Worm (Caenorhabditis elegans) whole organism, mixed stage, embryonic: Measurements from ENCODE around the gene unc-33.

Experiments
- M03D4.4 ChIP-seq: sonication (generic microtip); optimal IDR thresholded peaks from 2 replicates; lab custom pipeline; 2017; ENCODE audit warnings: mild to moderate bottlenecking, missing genetic modification characterization, missing compliant biosample characterization
- blmp-1 ChIP-seq: fragments of 150-350 bp; optimal IDR thresholded peaks from 2 replicates; lab custom pipeline; 2014; ENCODE audit warnings: missing biosample characterization, missing genetic modification characterization
- ceh-43 ChIP-seq: fragments of 200-800 bp; sonication (Bioruptor generic); optimal IDR thresholded peaks from 2 replicates; lab custom pipeline; 2018; ENCODE audit warnings: mild to moderate bottlenecking, missing genetic modification characterization, moderate library complexity, missing compliant biosample characterization
- ceh-83 ChIP-seq: fragments of 200-800 bp; sonication (Bioruptor generic); optimal IDR thresholded peaks from 2 replicates; lab custom pipeline; 2018; ENCODE audit warnings: mild to moderate bottlenecking, missing genetic modification characterization, missing compliant biosample characterization
- ces-1 ChIP-seq: fragments of 150-350 bp; optimal IDR thresholded peaks from 2 replicates; lab custom pipeline; 2014; ENCODE audit warnings: missing biosample characterization, missing genetic modification reagents, missing genetic modification characterization
- cnd-1 ChIP-seq: fragments of 200-800 bp; sonication (Bioruptor generic); optimal IDR thresholded peaks from 2 replicates; lab custom pipeline; 2018; ENCODE audit warnings: mild to moderate bottlenecking, missing genetic modification characterization, missing compliant biosample characterization
- drap-1 ChIP-seq: fragments of 200-800 bp; sonication (Bioruptor generic); optimal IDR thresholded peaks from 3 replicates; lab custom pipeline; 2018; ENCODE audit warnings: mild to moderate bottlenecking, missing genetic modification characterization, missing compliant biosample characterization
- elt-1 ChIP-seq: sonication (generic microtip); optimal IDR thresholded peaks from 2 replicates; lab custom pipeline; 2017; ENCODE audit warnings: missing genetic modification characterization, mild to moderate bottlenecking, missing compliant biosample characterization, antibody characterized with exemption, moderate library complexity, borderline replicate concordance; ENCODE audit not compliant: insufficient read depth
- elt-3 ChIP-seq: fragments of 150-350 bp; optimal IDR thresholded peaks from 2 replicates; lab custom pipeline; 2014; ENCODE audit warnings: missing biosample characterization, missing genetic modification characterization
- flh-1 ChIP-seq: fragments of 200-800 bp; sonication (Bioruptor generic); optimal IDR thresholded peaks from 2 replicates; lab custom pipeline; 2018; ENCODE audit warnings: mild to moderate bottlenecking, missing genetic modification characterization, moderate library complexity, missing compliant biosample characterization
- ham-2 ChIP-seq: fragments of 200-800 bp; sonication (Bioruptor generic); optimal IDR thresholded peaks from 2 replicates; lab custom pipeline; 2018; ENCODE audit warnings: mild to moderate bottlenecking, missing genetic modification characterization, missing compliant biosample characterization
- lin-13 ChIP-seq: fragments of 150-350 bp; optimal IDR thresholded peaks from 2 replicates; lab custom pipeline; 2014; ENCODE audit warnings: missing biosample characterization, missing genetic modification characterization
- lin-32 ChIP-seq: fragments of 200-800 bp; sonication (Bioruptor generic); optimal IDR thresholded peaks from 2 replicates; lab custom pipeline; 2018; ENCODE audit warnings: mild to moderate bottlenecking, missing genetic modification characterization, missing compliant biosample characterization
- lsy-2 ChIP-seq: fragments of 150-350 bp; optimal IDR thresholded peaks from 2 replicates; lab custom pipeline; 2014; ENCODE audit warnings: missing biosample characterization, missing genetic modification characterization
- mab-5 ChIP-seq: fragments of 150-350 bp; optimal IDR thresholded peaks from 2 replicates; lab custom pipeline; 2014; ENCODE audit warnings: missing biosample characterization, missing genetic modification characterization
- mep-1 ChIP-seq: fragments of 150-350 bp; optimal IDR thresholded peaks from 2 replicates; lab custom pipeline; 2017; ENCODE audit warnings: missing biosample characterization, missing genetic modification reagents, missing genetic modification characterization, inconsistent platforms
- nhr-12 ChIP-seq: fragments of 150-350 bp; optimal IDR thresholded peaks from 2 replicates; lab custom pipeline; 2014; ENCODE audit warnings: missing biosample characterization, missing genetic modification characterization
- nhr-2 ChIP-seq: fragments of 150-350 bp; optimal IDR thresholded peaks from 2 replicates; lab custom pipeline; 2014; ENCODE audit warnings: missing biosample characterization, missing genetic modification characterization
- nhr-237 ChIP-seq: fragments of 150-350 bp; optimal IDR thresholded peaks from 2 replicates; lab custom pipeline; 2014; ENCODE audit warnings: missing biosample characterization, missing genetic modification characterization
- nhr-28 ChIP-seq: fragments of 150-350 bp; optimal IDR thresholded peaks from 2 replicates; lab custom pipeline; 2014; ENCODE audit warnings: missing biosample characterization, missing genetic modification characterization
- nhr-76 ChIP-seq: sonication (generic microtip); optimal IDR thresholded peaks from 2 replicates; lab custom pipeline; 2017; ENCODE audit warnings: missing biosample characterization, missing genetic modification characterization
- pha-4 ChIP-seq: fragments of 150-350 bp; optimal IDR thresholded peaks from 2 replicates; lab custom pipeline; 2018; ENCODE audit warnings: missing biosample characterization, missing genetic modification reagents, missing genetic modification characterization
- snpc-4 ChIP-seq: fragments of 150-350 bp; optimal IDR thresholded peaks from 2 replicates; lab custom pipeline; 2014; ENCODE audit warnings: missing biosample characterization, missing genetic modification characterization
- sptf-1 ChIP-seq: sonication (generic microtip); optimal IDR thresholded peaks from 2 replicates; lab custom pipeline; 2017; ENCODE audit warnings: mild to moderate bottlenecking, missing genetic modification characterization, moderate library complexity, missing compliant biosample characterization
- unc-39 ChIP-seq: fragments of 150-350 bp; optimal IDR thresholded peaks from 2 replicates; lab custom pipeline; 2014; ENCODE audit warnings: missing biosample characterization, missing genetic modification characterization
- unc-62 ChIP-seq: fragments of 150-350 bp; optimal IDR thresholded peaks from 2 replicates; lab custom pipeline; 2014; ENCODE audit warnings: missing biosample characterization, missing genetic modification reagents, missing genetic modification characterization
- zip-8 ChIP-seq: fragments of 150-350 bp; optimal IDR thresholded peaks from 2 replicates; lab custom pipeline; 2014; ENCODE audit warnings: missing biosample characterization, missing genetic modification characterization
- ztf-11 ChIP-seq: fragments of 150-350 bp; optimal IDR thresholded peaks from 2 replicates; lab custom pipeline; 2014; ENCODE audit warnings: missing biosample characterization, missing genetic modification characterization

Gene unc-33

ce11 chrIV:3552933-3553332, 36.2 kb downstream of the unc-33 start:
- TF ChIP-seq ceh-43: no peak
- TF ChIP-seq ces-1 (GFP tag; lab: Kevin White, UChicago): no peak
- no peak for TF ChIP-seq nhr-12 (tag; lab: Kevin White, UChicago)
- TF ChIP-seq blmp-1: no peak
- no peak for TF ChIP-seq pha-4 (tag; lab: Kevin White, UChicago)
- no peak for TF ChIP-seq nhr-28 (tag; lab: Kevin White, UChicago)
- TF ChIP-seq ham-2 (GFP tag; lab: Kevin White, UChicago): no peak
- TF ChIP-seq ceh-83 (GFP tag; lab: Kevin White, UChicago): no peak
- TF ChIP-seq mep-1 (tag; lab: Kevin White, UChicago): no peak
- TF ChIP-seq unc-39 (tag; lab: Kevin White, UChicago): no peak
- TF ChIP-seq elt-3 (tag; lab: Kevin White, UChicago): no peak
- no peak for TF ChIP-seq nhr-237 (tag; lab: Kevin White, UChicago)
- no peak for TF ChIP-seq sptf-1
- TF ChIP-seq lin-32 (GFP tag; lab: Kevin White, UChicago): no peak
- no peak for TF ChIP-seq mab-5 (tag; lab: Kevin White, UChicago)
- no peak for TF ChIP-seq unc-62 (GFP tag; lab: Kevin White, UChicago)
- TF ChIP-seq, all 35 proteins: peak for 0

- TF ChIP-seq elt-3 (tag; lab: Kevin White, UChicago) (no peak), pha-4 (tag; lab: Kevin White, UChicago) (no peak), drap-1 (no peak), unc-62 (GFP tag; lab: Kevin White, UChicago) (no peak), lin-13 (tag; lab: Kevin White, UChicago) (no peak), elt-1 (tag; lab: Kevin White, UChicago) (no peak), ham-2 (GFP tag; lab: Kevin White, UChicago) (no peak), nhr-76 (tag; lab: Kevin White, UChicago) (no peak), cnd-1 (tag; lab: Kevin White, UChicago) (no peak), nhr-2 (no peak), blmp-1 (no peak)
Observed at ce11 chrIV:3557331-3557730, 40.6 kb downstream of the unc-33 start, which contains the start of gene osm-9. Gene osm-9, minus strand, starts transcription at chrIV:3557431.

- TF ChIP-seq unc-39 (tag; lab: Kevin White, UChicago) (no peak), snpc-4 (tag; lab: Kevin White, UChicago) (no peak), ceh-83 (GFP tag; lab: Kevin White, UChicago) (no peak)
Observed at ce11 chrIV:3559201-3559600, 42.5 kb downstream of the unc-33 start.

- TF ChIP-seq nhr-237 (tag; lab: Kevin White, UChicago) (no peak), unc-62 (GFP tag; lab: Kevin White, UChicago) (no peak), flh-1 (no peak), ztf-11 (tag; lab: Kevin White, UChicago) (no peak), cnd-1 (tag; lab: Kevin White, UChicago) (no peak), M03D4.4 (tag; lab: Kevin White, UChicago) (no peak), mep-1 (tag; lab: Kevin White, UChicago) (no peak)
Observed at ce11 chrIV:3564901-3565300, 48.2 kb downstream of the unc-33 start, which contains the start of gene sre-5. Gene sre-5, plus strand, starts transcription at chrIV:3565201.

- no peak for TF ChIP-seq zip-8 (tag; lab: Kevin White, UChicago)
- no peak for TF ChIP-seq nhr-2
- no peak for TF ChIP-seq ztf-11 (tag; lab: Kevin White, UChicago)
Observed at ce11 chrIV:3568608-3569007, 51.9 kb downstream of the unc-33 start, which contains the start of gene otpl-1. Gene otpl-1, plus strand, starts transcription at chrIV:3568979.

ce11 chrIV:3570612-3571011, 53.9 kb downstream of the unc-33 start:
- no peak for TF ChIP-seq lsy-2 (tag; lab: Kevin White, UChicago)
- TF ChIP-seq elt-3 (tag; lab: Kevin White, UChicago): no peak
